Fruit fly (Drosophila melanogaster) whole organism, embryonic: ENCODE data around the gene CG33332.
A peak's percentile ranks its signal among the peaks of the same experiment; 100 is the strongest.

ENCODE experiments used
- Bgb ChIP-seq: fragments of 200-800 bp; sonication (Bioruptor generic); IDR thresholded peaks from 2 replicates; pipeline ENCODE4 v1.3.6; 2022; ENCODE audit warnings: missing biosample characterization, missing genetic modification characterization; ENCODE audit not compliant: partially characterized antibody
- BtbVII ChIP-seq: fragments of 200-800 bp; sonication (Bioruptor generic); optimal IDR thresholded peaks from 3 replicates; lab custom pipeline; 2017; ENCODE audit warnings: missing biosample characterization, mild to moderate bottlenecking, missing genetic modification characterization
- C15 ChIP-seq: fragments of 200-800 bp; sonication (Bioruptor generic); IDR thresholded peaks from 3 replicates; pipeline ENCODE4 v1.3.6; 2022; ENCODE audit warnings: missing biosample characterization, missing genetic modification characterization
- CG11093 ChIP-seq: fragments of 200-800 bp; sonication (Bioruptor generic); IDR thresholded peaks from 3 replicates; pipeline ENCODE4 v1.3.6; 2022; ENCODE audit warnings: missing biosample characterization, missing genetic modification characterization
- CG11456 ChIP-seq: fragments of 200-800 bp; sonication (Bioruptor generic); IDR thresholded peaks from 3 replicates; pipeline ENCODE4 v1.3.6; 2022; ENCODE audit warnings: missing biosample characterization, missing genetic modification characterization
- CG1233 ChIP-seq: fragments of 200-800 bp; sonication (Bioruptor generic); optimal IDR thresholded peaks from 4 replicates; lab custom pipeline; 2018; ENCODE audit warnings: missing biosample characterization, mild to moderate bottlenecking, missing genetic modification characterization
- CG12659 ChIP-seq: fragments of 200-800 bp; sonication (Bioruptor generic); optimal IDR thresholded peaks from 3 replicates; lab custom pipeline; 2017; ENCODE audit warnings: mild to moderate bottlenecking, missing biosample characterization, missing genetic modification reagents, missing genetic modification characterization
- CG13287 ChIP-seq: fragments of 200-800 bp; sonication (Bioruptor generic); IDR thresholded peaks from 2 replicates; pipeline ENCODE4 v1.3.6; 2022; ENCODE audit warnings: missing biosample characterization, missing genetic modification characterization; ENCODE audit not compliant: partially characterized antibody
- CG13424 ChIP-seq: fragments of 200-800 bp; sonication (Bioruptor generic); optimal IDR thresholded peaks from 2 replicates; lab custom pipeline; 2019; ENCODE audit warnings: missing biosample characterization, mild to moderate bottlenecking, missing genetic modification characterization, moderate library complexity
- CG14441 ChIP-seq: fragments of 200-800 bp; sonication (Bioruptor generic); IDR thresholded peaks from 2 replicates; pipeline ENCODE4 v1.3.6; 2022; ENCODE audit warnings: missing biosample characterization, missing genetic modification characterization
- CG15514 ChIP-seq: fragments of 200-800 bp; sonication (Bioruptor generic); optimal IDR thresholded peaks from 3 replicates; lab custom pipeline; 2017; ENCODE audit warnings: missing biosample characterization, missing genetic modification characterization, mild to moderate bottlenecking, moderate library complexity, missing genetic modification reagents
- CG18262 ChIP-seq: fragments of 200-800 bp; optimal IDR thresholded peaks from 3 replicates; lab custom pipeline; 2019; ENCODE audit warnings: missing biosample characterization, mild to moderate bottlenecking, missing genetic modification characterization, moderate library complexity
- CG31441 ChIP-seq: fragments of 200-800 bp; sonication (Bioruptor generic); IDR thresholded peaks from 2 replicates; pipeline ENCODE4 v1.3.6; 2022; ENCODE audit warnings: missing biosample characterization, missing genetic modification characterization
- CG3163 ChIP-seq: fragments of 200-800 bp; sonication (Bioruptor generic); optimal IDR thresholded peaks from 3 replicates; lab custom pipeline; 2016; ENCODE audit warnings: missing biosample characterization, missing genetic modification characterization
- CG32772 ChIP-seq: fragments of 200-800 bp; sonication (Bioruptor generic); IDR thresholded peaks from 2 replicates; pipeline ENCODE4 v1.3.6; 2022; ENCODE audit warnings: missing biosample characterization, missing genetic modification characterization
- CG3281 ChIP-seq: fragments of 200-800 bp; sonication (Bioruptor generic); optimal IDR thresholded peaks from 3 replicates; lab custom pipeline; 2017; ENCODE audit warnings: missing biosample characterization, mild to moderate bottlenecking, missing genetic modification characterization
- CG3407 ChIP-seq: fragments of 200-800 bp; sonication (Bioruptor generic); optimal IDR thresholded peaks from 2 replicates; lab custom pipeline; 2018; ENCODE audit warnings: missing biosample characterization, mild to moderate bottlenecking, missing genetic modification characterization
- CG4617 ChIP-seq: fragments of 200-800 bp; sonication (Bioruptor generic); optimal IDR thresholded peaks from 3 replicates; lab custom pipeline; 2016; ENCODE audit warnings: missing biosample characterization, missing genetic modification characterization, borderline replicate concordance
- CG8478 ChIP-seq: fragments of >200 bp; optimal IDR thresholded peaks from 2 replicates; lab custom pipeline; 2018
- CG8924 ChIP-seq: fragments of 200-800 bp; optimal IDR thresholded peaks from 3 replicates; lab custom pipeline; 2019; ENCODE audit warnings: missing biosample characterization, mild to moderate bottlenecking, missing genetic modification characterization, moderate library complexity
- CG9609 ChIP-seq: fragments of 200-800 bp; sonication (Bioruptor generic); optimal IDR thresholded peaks from 3 replicates; lab custom pipeline; 2016; ENCODE audit warnings: missing biosample characterization, missing genetic modification characterization
- CrebB ChIP-seq: fragments of 200-800 bp; sonication (Bioruptor generic); optimal IDR thresholded peaks from 3 replicates; lab custom pipeline; 2018; ENCODE audit warnings: missing biosample characterization, mild to moderate bottlenecking, missing genetic modification characterization
- Dip2 ChIP-seq: fragments of 200-800 bp; sonication (Bioruptor generic); IDR thresholded peaks from 2 replicates; pipeline ENCODE4 v1.3.6; 2022; ENCODE audit warnings: missing biosample characterization, missing genetic modification characterization
- Dip3 ChIP-seq: fragments of 200-800 bp; sonication (Bioruptor generic); optimal IDR thresholded peaks from 3 replicates; lab custom pipeline; 2016; ENCODE audit warnings: missing biosample characterization, missing genetic modification characterization
- Doc2 ChIP-seq: fragments of 200-800 bp; sonication (Bioruptor generic); IDR thresholded peaks from 2 replicates; pipeline ENCODE4 v1.3.6; 2022; ENCODE audit warnings: missing biosample characterization, missing genetic modification characterization
- Doc3 ChIP-seq: fragments of 200-800 bp; sonication (Bioruptor generic); IDR thresholded peaks from 3 replicates; pipeline ENCODE4 v1.3.6; 2022; ENCODE audit warnings: missing biosample characterization, missing genetic modification characterization; ENCODE audit not compliant: partially characterized antibody
- E2f2 ChIP-seq: fragments of 200-800 bp; sonication (Bioruptor generic); IDR thresholded peaks from 2 replicates; pipeline ENCODE4 v1.3.6; 2022; ENCODE audit warnings: missing biosample characterization, missing genetic modification characterization
- Fer2 ChIP-seq: fragments of 200-800 bp; sonication (Bioruptor generic); optimal IDR thresholded peaks from 2 replicates; lab custom pipeline; 2018; ENCODE audit warnings: missing biosample characterization, mild to moderate bottlenecking, missing genetic modification characterization, moderate library complexity
- H2.0 ChIP-seq: fragments of 200-800 bp; sonication (Bioruptor generic); IDR thresholded peaks from 2 replicates; pipeline ENCODE4 v1.3.6; 2022; ENCODE audit warnings: missing biosample characterization, missing genetic modification characterization
- Mes4 ChIP-seq: fragments of 200-800 bp; sonication (Bioruptor generic); optimal IDR thresholded peaks from 2 replicates; lab custom pipeline; 2016; ENCODE audit warnings: missing biosample characterization, missing genetic modification characterization
- NFAT ChIP-seq: fragments of 200-800 bp; sonication (Bioruptor generic); IDR thresholded peaks from 2 replicates; pipeline ENCODE4 v1.3.6; 2022; ENCODE audit warnings: missing biosample characterization, missing genetic modification characterization
- Neu2 ChIP-seq: fragments of 200-800 bp; sonication (Bioruptor generic); optimal IDR thresholded peaks from 3 replicates; lab custom pipeline; 2016; ENCODE audit warnings: missing biosample characterization, missing genetic modification characterization, borderline replicate concordance
- Oli ChIP-seq: fragments of 200-800 bp; sonication (Bioruptor generic); optimal IDR thresholded peaks from 2 replicates; lab custom pipeline; 2018; ENCODE audit warnings: missing biosample characterization, mild to moderate bottlenecking, missing genetic modification characterization, moderate library complexity
- Ptx1 ChIP-seq: fragments of 200-800 bp; sonication (Bioruptor generic); IDR thresholded peaks from 2 replicates; pipeline ENCODE4 v1.3.6; 2022; ENCODE audit warnings: missing biosample characterization, missing genetic modification characterization
- Tbp ChIP-seq: fragments of >200 bp; optimal IDR thresholded peaks from 2 replicates; lab custom pipeline; 2018; ENCODE audit warnings: missing biosample characterization, missing genetic modification characterization
- Xbp1 ChIP-seq: fragments of 200-800 bp; sonication (Bioruptor generic); optimal IDR thresholded peaks from 3 replicates; lab custom pipeline; 2016; ENCODE audit warnings: missing biosample characterization, mild to moderate bottlenecking, missing genetic modification characterization
- bbx ChIP-seq: fragments of 200-800 bp; sonication (Bioruptor generic); IDR thresholded peaks from 2 replicates; pipeline ENCODE4 v1.3.6; 2022; ENCODE audit warnings: missing biosample characterization, missing genetic modification characterization; ENCODE audit not compliant: partially characterized antibody
- cg ChIP-seq: fragments of 200-800 bp; sonication (Bioruptor generic); optimal IDR thresholded peaks from 3 replicates; lab custom pipeline; 2019; ENCODE audit warnings: missing biosample characterization, mild to moderate bottlenecking, missing genetic modification characterization, moderate library complexity
- dmrt11E ChIP-seq: fragments of 200-800 bp; sonication (Bioruptor generic); optimal IDR thresholded peaks from 3 replicates; lab custom pipeline; 2018; ENCODE audit warnings: missing biosample characterization, mild to moderate bottlenecking, missing genetic modification characterization, moderate library complexity
- dysf ChIP-seq: fragments of 200-800 bp; sonication (Bioruptor generic); IDR thresholded peaks from 3 replicates; pipeline ENCODE4 v1.3.6; 2022; ENCODE audit warnings: missing biosample characterization, missing genetic modification characterization
- en ChIP-seq: fragments of 200-800 bp; sonication (Bioruptor generic); optimal IDR thresholded peaks from 2 replicates; lab custom pipeline; 2016; ENCODE audit warnings: missing biosample characterization, missing genetic modification characterization
- eve ChIP-seq, 2 experiments: fragments of >200 bp; optimal IDR thresholded peaks; 2 replicates each; lab custom pipeline; 2017; ENCODE audit warnings: missing biosample characterization in 2 of 2, missing genetic modification characterization in 2 of 2
- gsb ChIP-seq: fragments of 200-800 bp; sonication (Bioruptor generic); IDR thresholded peaks from 2 replicates; pipeline ENCODE4 v1.3.6; 2022; ENCODE audit warnings: missing biosample characterization, missing genetic modification characterization
- jing ChIP-seq: fragments of 200-800 bp; sonication (Bioruptor generic); optimal IDR thresholded peaks from 2 replicates; lab custom pipeline; 2018; ENCODE audit warnings: missing biosample characterization, mild to moderate bottlenecking, missing genetic modification characterization
- lilli ChIP-seq: fragments of 200-800 bp; sonication (Bioruptor generic); optimal IDR thresholded peaks from 3 replicates; lab custom pipeline; 2016; ENCODE audit warnings: missing biosample characterization, missing genetic modification characterization
- lmd ChIP-seq: fragments of 200-800 bp; sonication (Bioruptor generic); IDR thresholded peaks from 2 replicates; pipeline ENCODE4 v1.3.6; 2022; ENCODE audit warnings: missing biosample characterization, missing genetic modification characterization
- nerfin-2 ChIP-seq: fragments of 200-800 bp; sonication (Bioruptor generic); IDR thresholded peaks from 2 replicates; pipeline ENCODE4 v1.3.6; 2022; ENCODE audit warnings: missing biosample characterization, missing genetic modification characterization; ENCODE audit not compliant: partially characterized antibody
- tgo ChIP-seq: fragments of 200-800 bp; sonication (Bioruptor generic); IDR thresholded peaks from 3 replicates; pipeline ENCODE4 v1.3.6; 2022; ENCODE audit warnings: missing biosample characterization, missing genetic modification characterization
- tna ChIP-seq: fragments of 200-800 bp; sonication (Bioruptor generic); IDR thresholded peaks from 2 replicates; pipeline ENCODE4 v1.3.6; 2022; ENCODE audit warnings: missing biosample characterization, missing genetic modification characterization; ENCODE audit not compliant: partially characterized antibody
- wdn ChIP-seq: fragments of 200-800 bp; sonication (Bioruptor generic); IDR thresholded peaks from 2 replicates; pipeline ENCODE4 v1.3.6; 2022; ENCODE audit warnings: missing biosample characterization, missing genetic modification characterization

CG33332 gene

DNA sequence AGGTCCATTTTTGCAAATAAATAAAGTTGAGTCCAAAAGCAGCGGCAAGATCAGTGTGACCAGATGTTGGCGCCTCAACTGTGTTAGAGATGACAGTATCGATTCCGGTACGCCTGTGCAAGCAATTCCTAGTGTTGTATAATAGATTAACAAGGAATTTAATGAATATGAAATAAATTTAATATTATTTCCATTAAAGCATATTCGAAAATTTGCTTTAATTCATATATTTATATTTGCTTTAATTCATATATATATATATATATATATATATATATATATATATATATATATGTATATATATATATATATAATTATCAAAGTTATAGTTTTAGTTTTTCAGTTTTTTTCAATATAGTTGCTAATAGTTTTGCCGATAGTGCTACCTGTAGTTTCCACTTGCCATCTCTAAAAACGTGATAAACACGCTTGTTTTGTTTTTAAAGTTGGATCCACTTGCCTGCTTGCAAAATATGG is 12.1 kb downstream of the CG33332 start, which contains the start of the genes Nup93-2 and CG3817 (continued):
- TF ChIP-seq CG13424 (tag; lab: Kevin White, UChicago) (peak; percentile 74), gsb (GFP tag; lab: Robert Waterston, UW) (no peak; the same call in 1 of the 2 replicates), jing (GFP tag; lab: Kevin White, UChicago) (no peak), Ptx1 (GFP tag; lab: Robert Waterston, UW) (peak; percentile 67), CG12659 (peak; percentile 36), tna (GFP tag; lab: Robert Waterston, UW) (no peak), NFAT (GFP tag; lab: Robert Waterston, UW) (peak; percentile 58; the same call in 1 of the 2 replicates), CG3163 (no peak), CG3281 (GFP tag; lab: Kevin White, UChicago) (peak; percentile 34), CG4617 (GFP tag; lab: Kevin White, UChicago) (no peak), CG3407 (GFP tag; lab: Kevin White, UChicago) (peak; percentile 16), wdn (0 out of 2 replicates have a peak, but pooled peaks have one; percentile 23), CG11093 (GFP tag; lab: Robert Waterston, UW) (peak; percentile 64; the same call in 1 of the 3 replicates), Oli (tag; lab: Kevin White, UChicago) (no peak), CG13287 (GFP tag; lab: Robert Waterston, UW) (peak; percentile 77), Xbp1 (GFP tag; lab: Kevin White, UChicago) (peak; percentile 66), CG8924 (tag; lab: Kevin White, UChicago) (peak; percentile 55), bbx (peak; percentile 75), Tbp (GFP tag; lab: Kevin White, UChicago) (no peak), Neu2 (GFP tag; lab: Kevin White, UChicago) (no peak), CG8478 (lab: Kevin White, UChicago) (no peak), CG9609 (GFP tag; lab: Kevin White, UChicago) (peak; percentile 49), CG15514 (GFP tag; lab: Kevin White, UChicago) (peak; percentile 28), en (GFP tag; lab: Kevin White, UChicago) (no peak), CrebB (tag; lab: Kevin White, UChicago) (no peak), Doc2 (GFP tag; lab: Robert Waterston, UW) (no peak), CG11456 (GFP tag; lab: Robert Waterston, UW) (peak; percentile 77; the same call in 2 of the 3 replicates), nerfin-2 (GFP tag; lab: Robert Waterston, UW) (0 out of 2 replicates have a peak, but pooled peaks have one; percentile 48), lmd (GFP tag; lab: Robert Waterston, UW) (peak; percentile 71), H2.0 (GFP tag; lab: Robert Waterston, UW) (peak; percentile 36; the same call in 1 of the 2 replicates), tgo (no peak), CG18262 (tag; lab: Kevin White, UChicago) (peak; percentile 77), Fer2 (tag; lab: Kevin White, UChicago) (peak; percentile 62), cg (GFP tag; lab: Kevin White, UChicago) (no peak), Dip3 (GFP tag; lab: Kevin White, UChicago) (no peak), CG31441 (GFP tag; lab: Robert Waterston, UW) (peak; percentile 77), CG32772 (peak; percentile 74), dmrt11E (peak; percentile 43), lilli (GFP tag; lab: Kevin White, UChicago) (peak; percentile 40), Doc3 (peak; percentile 56; the same call in 2 of the 3 replicates), C15 (GFP tag; lab: Robert Waterston, UW) (no peak), BtbVII (GFP tag; lab: Kevin White, UChicago) (no peak), eve (GFP tag; optimal IDR thresholded peaks at IDR 0.05; lab: Kevin White, UChicago) (no peak), CG14441 (GFP tag; lab: Robert Waterston, UW) (peak; percentile 52; the same call in 1 of the 2 replicates), Dip2 (GFP tag; lab: Robert Waterston, UW) (no peak), Mes4 (GFP tag; lab: Kevin White, UChicago) (no peak), CG1233 (peak; percentile 54), Bgb (GFP tag; lab: Robert Waterston, UW) (peak; percentile 66; the same call in 1 of the 2 replicates), E2f2 (GFP tag; lab: Robert Waterston, UW) (peak; percentile 43), dysf (GFP tag; lab: Robert Waterston, UW) (peak; percentile 68)
